Fruit fly (Drosophila melanogaster): Measurements from ENCODE around the gene Mocs2A.

DNA sequence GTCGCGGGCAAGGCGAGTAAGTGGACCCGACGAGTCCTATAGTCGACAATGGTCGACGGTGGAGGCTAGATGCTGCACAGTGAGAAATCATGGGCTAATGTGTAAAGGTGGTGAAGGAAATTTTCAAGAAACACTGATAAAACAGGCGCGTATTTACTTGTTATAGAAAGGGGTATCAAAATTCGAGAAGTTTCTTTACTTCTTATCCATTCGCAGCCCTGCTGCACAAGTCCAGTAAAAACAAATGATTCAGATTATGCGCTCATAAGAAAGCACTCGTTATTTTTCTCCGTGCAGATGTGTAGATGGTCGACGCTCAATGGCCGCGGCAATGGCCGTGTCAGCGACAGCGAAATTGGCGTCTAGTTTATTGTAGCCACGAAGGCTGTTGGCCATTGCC is 49.4 kb upstream of the Mocs2A start:
- TF ChIP-seq Hr83 (GFP tag; optimal IDR thresholded peaks at IDR 0.05; ENCODE audit: poor library complexity, severe bottlenecking) (no peak), Dif (GFP tag; optimal IDR thresholded peaks at IDR 0.05; ENCODE audit: partially characterized antibody) (no peak), fru (GFP tag; optimal IDR thresholded peaks at IDR 0.05) (no peak)
